Fruit fly (Drosophila melanogaster): ENCODE data around the gene CG13992.

DNA sequence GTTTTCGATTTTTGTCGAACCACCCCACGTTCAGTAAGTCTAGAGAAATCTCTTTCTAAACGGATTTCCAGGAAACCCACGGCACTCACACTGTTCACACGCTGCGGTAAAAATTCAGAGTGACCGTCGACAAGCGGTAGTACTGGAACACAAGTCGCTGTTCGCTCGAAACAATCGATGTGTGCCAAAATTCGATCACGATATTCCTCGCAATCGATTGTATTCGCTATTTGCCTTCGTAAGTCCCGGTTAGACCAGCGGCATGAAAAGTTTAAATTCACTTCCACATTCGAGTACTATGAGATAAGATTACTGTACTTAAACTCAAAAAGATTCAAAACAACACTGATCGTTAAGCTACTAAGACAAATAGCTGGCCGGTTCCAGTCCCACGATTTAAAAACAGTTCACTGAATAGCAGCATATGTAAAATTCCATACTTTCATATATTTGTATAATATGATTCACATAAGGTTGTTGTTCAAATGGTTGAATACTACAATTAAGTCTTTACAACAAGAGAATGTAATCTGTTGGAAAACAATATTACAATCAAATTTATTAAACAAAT is 13.4 kb upstream of the CG13992 start, which contains the start of gene chic:
- TF ChIP-seq psq (optimal IDR thresholded peaks at IDR 0.05): no peak
- TF ChIP-seq h (optimal IDR thresholded peaks at IDR 0.05): no peak
- TF ChIP-seq ttk (optimal IDR thresholded peaks at IDR 0.05): no peak
- no peak for TF ChIP-seq insv (optimal IDR thresholded peaks at IDR 0.05)
- TF ChIP-seq Sin3A (optimal IDR thresholded peaks at IDR 0.05): no peak

Measured in Kc167 (cell line).